Worm (Caenorhabditis elegans) whole organism, L4/young adult: ENCODE results near the gene B0507.7.
"Not testable (repeated sequence)": the region's sequence is repeated elsewhere in the genome, so short reads cannot be mapped to it uniquely, and the experiment has no call there.

Experiments
- W03F9.2 ChIP-seq: fragments of 150-350 bp; optimal IDR thresholded peaks from 2 replicates; lab custom pipeline; 2014; ENCODE audit warnings: missing biosample characterization, missing genetic modification characterization
- dao-5 ChIP-seq: sonication (generic microtip); optimal IDR thresholded peaks from 2 replicates; lab custom pipeline; 2016; ENCODE audit warnings: missing genotype, missing genetic modification characterization, moderate library complexity, missing compliant biosample characterization
- him-1 ChIP-seq: sonication (generic microtip); optimal IDR thresholded peaks from 2 replicates; lab custom pipeline; 2016; ENCODE audit warnings: missing genotype, missing genetic modification reagents, missing genetic modification characterization, missing compliant biosample characterization

Gene B0507.7

DNA sequence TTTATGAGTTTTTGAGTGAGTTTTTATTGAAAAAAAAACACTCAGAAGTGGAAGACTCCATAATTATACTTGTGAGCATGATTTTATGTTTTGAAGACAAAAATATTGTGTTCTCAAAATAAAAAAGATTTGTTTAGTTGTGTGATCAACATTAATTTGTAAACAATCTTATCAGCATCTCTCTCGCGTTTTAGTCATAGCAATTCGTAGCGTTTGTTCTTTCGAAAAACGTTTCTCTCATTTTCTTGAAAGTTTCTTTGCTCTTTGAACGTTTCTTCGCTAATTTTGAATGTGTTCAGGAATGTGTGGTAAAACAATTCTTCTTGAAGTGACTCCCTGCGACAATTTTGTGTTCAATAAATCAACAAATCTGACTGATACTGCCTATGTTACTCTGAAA lies 19.4 kb downstream of the B0507.7 start, which contains the start of gene ZC196.2:
Gene ZC196.2, plus strand, starts transcription at position 301 of the 400 bp plus-strand sequence.
- TF ChIP-seq dao-5 (tag; lab: Kevin White, UChicago) = no peak
- TF ChIP-seq W03F9.2 = no peak
- no peak for TF ChIP-seq him-1 (tag; lab: Kevin White, UChicago)

DNA sequence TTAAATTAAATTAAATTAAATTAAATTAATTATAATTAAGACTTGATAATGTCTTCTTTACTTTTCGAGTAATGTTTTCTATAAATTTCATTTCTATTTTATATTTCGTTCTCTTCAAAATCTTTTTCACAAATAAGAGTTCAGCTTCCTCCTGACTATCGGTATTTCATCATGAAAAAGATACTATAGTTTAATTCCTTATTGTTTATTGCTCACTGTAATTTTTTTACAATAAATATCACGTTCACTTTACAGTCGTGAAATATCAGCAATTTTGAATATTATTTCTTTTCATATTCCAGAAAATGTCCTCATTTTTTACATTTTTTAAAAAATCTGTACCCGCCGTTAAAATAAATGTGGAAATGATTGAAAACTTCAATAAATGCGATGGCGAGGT lies 22.1 kb downstream of the B0507.7 start, which contains the start of gene ZC196.3:
Gene ZC196.3, plus strand, starts transcription at position 301 of the 400 bp plus-strand sequence.
- TF ChIP-seq dao-5 (tag; lab: Kevin White, UChicago) = no peak
- TF ChIP-seq him-1 (tag; lab: Kevin White, UChicago) = no peak
- no peak for TF ChIP-seq W03F9.2

DNA sequence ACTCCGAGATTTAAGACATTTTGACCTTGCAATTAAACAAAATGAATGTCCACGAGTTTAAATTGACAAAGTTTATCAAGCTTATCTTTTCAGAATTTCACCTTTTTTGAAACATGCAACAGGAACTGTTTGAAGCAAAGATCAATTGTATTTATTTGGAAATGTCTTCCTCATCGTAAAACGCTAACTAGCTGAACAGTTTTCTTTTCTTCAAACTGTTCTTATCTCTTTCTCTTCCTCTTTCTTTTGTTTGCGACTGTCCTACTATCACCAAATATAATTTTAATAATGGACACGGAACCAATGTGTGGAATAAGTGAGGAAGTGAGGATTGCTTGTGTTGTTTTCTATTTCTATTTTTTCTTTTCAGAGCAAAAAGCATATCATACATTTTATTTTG lies 25.6 kb downstream of the B0507.7 start, which contains the start of gene ZC196.4:
Gene ZC196.4, plus strand, starts transcription at position 173 of the 400 bp plus-strand sequence.
- TF ChIP-seq W03F9.2 (no peak), dao-5 (tag; lab: Kevin White, UChicago) (no peak), him-1 (tag; lab: Kevin White, UChicago) (no peak)

DNA sequence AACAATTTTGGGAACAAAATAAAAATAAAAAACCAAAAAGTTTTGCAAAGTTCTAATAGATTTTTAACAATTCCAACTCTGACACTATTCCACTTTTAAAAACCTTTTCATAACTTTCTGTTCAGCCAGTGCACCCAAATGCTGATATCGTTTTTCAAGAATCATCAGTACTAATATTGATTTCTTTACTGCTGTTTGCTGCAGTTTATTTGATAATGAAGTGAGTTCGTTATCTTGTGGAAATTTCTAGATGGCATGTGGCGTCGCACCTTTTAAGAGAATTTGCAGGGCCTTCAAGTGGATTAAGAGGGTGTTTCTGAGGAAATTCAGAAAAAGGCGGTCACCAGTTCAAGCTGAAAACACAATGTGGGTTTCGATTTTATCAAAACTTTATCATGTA lies 27.5 kb downstream of the B0507.7 start:
- TF ChIP-seq dao-5 (tag; lab: Kevin White, UChicago) = no peak
- TF ChIP-seq W03F9.2 = no peak
- TF ChIP-seq him-1 (tag; lab: Kevin White, UChicago) = no peak

DNA sequence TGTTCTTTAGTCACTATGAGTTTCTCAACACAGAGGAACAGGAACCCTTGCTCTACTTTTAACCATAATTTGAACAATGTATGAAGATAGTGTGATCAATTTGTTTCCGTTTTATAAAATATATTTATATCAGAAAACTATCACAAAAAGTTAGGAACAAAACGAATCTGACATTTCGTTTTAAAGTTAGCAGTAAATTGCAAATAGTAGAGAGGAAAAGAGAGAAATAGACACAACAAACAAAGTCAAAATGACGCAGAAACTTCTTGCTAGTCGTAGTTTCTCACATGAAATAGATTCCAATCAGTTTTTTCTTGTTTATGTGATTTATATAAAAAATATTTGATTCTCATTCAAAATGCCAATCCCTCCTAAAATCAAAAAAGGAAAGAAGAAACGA lies 29.4 kb downstream of the B0507.7 start, which contains the start of gene ZC196.5:
Gene ZC196.5, plus strand, starts transcription at position 301 of the 400 bp plus-strand sequence.
- TF ChIP-seq dao-5 (tag; lab: Kevin White, UChicago) (no peak), him-1 (tag; lab: Kevin White, UChicago) (no peak), W03F9.2 (no peak)

DNA sequence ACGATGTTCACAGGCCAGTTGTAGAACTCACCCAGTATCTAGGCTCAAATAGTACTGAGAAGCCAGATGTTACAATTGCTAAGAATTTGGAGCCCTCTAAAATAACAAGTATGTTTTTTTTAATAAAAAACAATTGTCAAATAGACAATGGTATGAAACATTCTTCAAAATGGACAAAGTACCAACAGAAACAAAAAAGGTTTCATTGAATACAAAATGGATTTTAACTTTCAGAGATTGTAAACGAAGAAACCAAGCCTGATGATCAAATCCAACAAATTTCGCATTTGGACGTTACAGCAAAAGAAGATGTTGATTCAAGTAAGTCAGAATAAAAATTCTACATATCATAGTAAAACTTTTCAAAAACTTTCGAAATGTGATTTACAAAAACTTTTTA lies 31.4 kb downstream of the B0507.7 start, which contains the start of gene ZC196.9:
Gene ZC196.9, minus strand, starts transcription at position 101 of the 400 bp plus-strand sequence.
- TF ChIP-seq him-1 (tag; lab: Kevin White, UChicago) (no peak), W03F9.2 (no peak), dao-5 (tag; lab: Kevin White, UChicago) (no peak)

DNA sequence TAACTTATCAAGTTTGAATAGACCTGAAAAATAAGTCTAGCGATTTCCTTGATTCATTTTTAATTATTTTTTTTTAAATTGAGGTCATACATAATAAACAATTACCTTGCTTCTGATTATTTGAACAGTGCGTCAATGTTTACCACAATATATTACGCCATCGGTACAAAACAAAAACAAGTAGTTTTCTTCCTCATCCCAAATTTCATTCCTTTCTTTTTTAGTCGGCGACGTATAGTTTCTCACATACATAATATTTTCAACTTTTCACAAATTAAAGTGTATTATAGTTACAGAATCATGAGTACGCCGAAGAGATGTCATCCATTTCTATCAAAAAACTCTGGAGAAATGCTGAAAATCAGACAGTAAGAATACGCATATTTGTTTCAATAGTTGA lies 32.3 kb downstream of the B0507.7 start, which contains the start of gene droe-8:
Gene droe-8, plus strand, starts transcription at position 301 of the 400 bp plus-strand sequence.
- not testable (repeated sequence) for TF ChIP-seq dao-5 (tag; lab: Kevin White, UChicago); him-1 (tag; lab: Kevin White, UChicago); W03F9.2

DNA sequence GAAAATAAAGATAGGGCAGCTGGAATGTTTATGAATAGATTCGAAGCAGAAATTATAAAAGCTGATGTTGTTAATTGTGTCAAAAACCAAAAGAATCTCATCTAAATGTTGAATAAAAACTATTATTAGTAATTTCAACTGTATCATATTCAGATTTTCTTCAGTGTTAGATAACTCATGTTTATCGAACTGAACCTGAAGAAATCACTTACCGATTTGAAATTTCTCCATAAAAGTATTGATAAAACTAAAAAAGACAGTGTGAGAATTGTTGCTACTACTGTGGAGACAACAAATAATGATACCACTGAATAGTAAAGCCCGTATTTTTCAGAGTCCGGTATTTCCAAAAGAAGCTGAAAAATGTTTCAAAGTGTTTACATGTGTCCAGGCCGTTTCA lies 36.4 kb downstream of the B0507.7 start, which contains the start of gene ZC196.8:
Gene ZC196.8, minus strand, starts transcription at position 101 of the 400 bp plus-strand sequence.
- TF ChIP-seq W03F9.2; him-1 (tag; lab: Kevin White, UChicago); dao-5 (tag; lab: Kevin White, UChicago): not testable (repeated sequence)

DNA sequence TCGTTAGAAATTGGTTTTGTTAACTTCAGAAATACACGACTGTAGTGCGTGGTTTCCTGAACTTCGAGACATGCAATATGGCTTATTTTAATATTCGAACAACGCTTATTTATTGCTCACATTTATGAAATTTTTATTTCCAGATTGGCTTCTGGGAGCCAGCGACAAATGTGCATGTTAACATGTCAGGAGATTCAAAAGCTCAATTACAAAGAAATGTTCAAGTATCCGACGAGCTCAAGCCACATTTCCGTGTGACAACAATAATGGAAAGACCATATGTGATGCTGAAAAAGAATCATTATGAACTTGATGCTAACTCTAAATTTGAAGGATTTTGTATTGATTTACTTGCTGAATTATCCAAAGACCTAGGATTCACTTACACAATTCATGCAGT lies 40.1 kb downstream of the B0507.7 start:
- TF ChIP-seq W03F9.2 (no peak), him-1 (tag; lab: Kevin White, UChicago) (no peak), dao-5 (tag; lab: Kevin White, UChicago) (no peak)

DNA sequence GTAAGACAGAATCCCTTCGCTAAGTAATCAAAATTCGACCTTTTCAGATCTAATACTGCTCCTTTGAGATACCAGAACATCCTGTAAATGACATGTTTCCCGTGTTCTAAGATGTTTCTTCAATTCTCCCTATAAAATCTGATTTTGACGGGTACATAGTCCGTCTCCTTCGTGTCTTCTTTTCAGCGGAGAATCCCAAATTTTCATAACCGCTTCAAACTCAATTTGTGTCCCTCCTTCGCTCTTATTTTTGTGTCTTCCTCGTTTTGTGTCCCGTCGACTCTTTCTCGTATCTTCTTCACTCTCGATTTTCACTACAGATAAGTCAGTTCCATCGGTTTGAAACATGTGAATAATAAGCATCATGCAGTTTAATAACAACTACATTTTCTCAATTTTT lies 42.3 kb downstream of the B0507.7 start, which contains the start of gene glr-5:
Gene glr-5, plus strand, starts transcription at position 321 of the 400 bp plus-strand sequence.
- TF ChIP-seq him-1 (tag; lab: Kevin White, UChicago) = no peak
- no peak for TF ChIP-seq W03F9.2
- TF ChIP-seq dao-5 (tag; lab: Kevin White, UChicago) = no peak

DNA sequence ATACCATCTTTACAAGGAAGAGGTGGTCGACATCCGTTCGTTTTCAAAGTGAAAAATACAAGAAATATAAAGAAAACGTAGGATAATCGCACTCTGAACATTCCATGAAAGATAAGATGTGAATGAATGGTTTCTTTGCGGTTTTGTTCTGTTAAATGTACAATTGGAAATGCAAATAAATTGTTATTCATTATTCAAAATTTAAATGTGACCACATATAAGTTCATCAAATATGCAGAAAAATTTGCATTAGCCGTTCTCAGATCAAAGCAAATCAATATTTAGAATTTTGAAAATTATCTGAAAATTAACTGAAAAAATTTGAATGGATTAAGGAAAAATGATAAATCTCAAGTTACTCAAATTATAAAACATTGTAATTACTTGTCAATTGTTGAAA lies 46.6 kb downstream of the B0507.7 start, which contains the start of gene ZC178.2:
Gene ZC178.2, minus strand, starts transcription at position 101 of the 400 bp plus-strand sequence.
- TF ChIP-seq W03F9.2 = no peak
- TF ChIP-seq dao-5 (tag; lab: Kevin White, UChicago) = no peak
- TF ChIP-seq him-1 (tag; lab: Kevin White, UChicago) = no peak
